Fruit fly (Drosophila melanogaster) whole organism, adult: ENCODE measurements around the gene CG4390.

Experiments
- CG11617 ChIP-seq: fragments of 200-800 bp; sonication (Bioruptor generic); optimal IDR thresholded peaks from 2 replicates; lab custom pipeline; 2017; ENCODE audit warnings: mild to moderate bottlenecking, missing biosample characterization, missing genetic modification reagents, missing genetic modification characterization
- CG12768 ChIP-seq: fragments of 200-800 bp; sonication (Bioruptor generic); optimal IDR thresholded peaks from 2 replicates; lab custom pipeline; 2017; ENCODE audit warnings: missing biosample characterization, missing genetic modification characterization, mild to moderate bottlenecking, moderate library complexity, missing genetic modification reagents
- CG14711 ChIP-seq: fragments of 200-800 bp; sonication (Bioruptor generic); optimal IDR thresholded peaks from 2 replicates; lab custom pipeline; 2018; ENCODE audit warnings: missing biosample characterization, mild to moderate bottlenecking, missing genetic modification characterization, moderate library complexity
- CG1620 ChIP-seq: fragments of 200-800 bp; sonication (Bioruptor generic); optimal IDR thresholded peaks from 2 replicates; lab custom pipeline; 2016; ENCODE audit warnings: missing biosample characterization, missing genetic modification characterization
- CG33017 ChIP-seq: fragments of 200-800 bp; sonication (Bioruptor generic); optimal IDR thresholded peaks from 2 replicates; lab custom pipeline; 2018; ENCODE audit warnings: missing biosample characterization, mild to moderate bottlenecking, missing genetic modification characterization, moderate library complexity
- CG5204 ChIP-seq: fragments of 200-800 bp; sonication (Bioruptor generic); optimal IDR thresholded peaks from 2 replicates; lab custom pipeline; 2016; ENCODE audit warnings: missing biosample characterization, missing genetic modification characterization
- CG7045 ChIP-seq: fragments of 200-800 bp; sonication (Bioruptor generic); optimal IDR thresholded peaks from 2 replicates; lab custom pipeline; 2017; ENCODE audit warnings: missing biosample characterization, mild to moderate bottlenecking, missing genetic modification characterization
- CG7101 ChIP-seq: fragments of 200-800 bp; sonication (Bioruptor generic); optimal IDR thresholded peaks from 2 replicates; lab custom pipeline; 2018; ENCODE audit warnings: missing biosample characterization, mild to moderate bottlenecking, missing genetic modification characterization, moderate library complexity
- Clk ChIP-seq: fragments of 200-800 bp; sonication (Bioruptor generic); optimal IDR thresholded peaks from 2 replicates; lab custom pipeline; 2017; ENCODE audit warnings: missing biosample characterization, missing genetic modification characterization
- Crg-1 ChIP-seq: fragments of 200-800 bp; sonication (Bioruptor generic); optimal IDR thresholded peaks from 2 replicates; lab custom pipeline; 2016; ENCODE audit warnings: missing biosample characterization, missing genetic modification characterization
- Hr96 ChIP-seq: fragments of 200-800 bp; sonication (Bioruptor generic); optimal IDR thresholded peaks from 2 replicates; lab custom pipeline; 2016; ENCODE audit warnings: missing biosample characterization, missing genetic modification characterization
- Mnt ChIP-seq: fragments of 200-800 bp; sonication (Bioruptor generic); optimal IDR thresholded peaks from 2 replicates; lab custom pipeline; 2016; ENCODE audit warnings: missing biosample characterization, mild to moderate bottlenecking, missing genetic modification characterization
- bab1 ChIP-seq: fragments of 200-800 bp; sonication (Bioruptor generic); optimal IDR thresholded peaks from 3 replicates; lab custom pipeline; 2019; ENCODE audit warnings: missing biosample characterization, mild to moderate bottlenecking, missing genetic modification characterization, moderate library complexity
- cic ChIP-seq: fragments of 200-800 bp; sonication (Bioruptor generic); optimal IDR thresholded peaks from 2 replicates; lab custom pipeline; 2017; ENCODE audit warnings: missing biosample characterization, mild to moderate bottlenecking, missing genetic modification characterization, moderate library complexity
- cnc ChIP-seq, 2 experiments: fragments of >200 bp; optimal IDR thresholded peaks; 2 replicates each; lab custom pipeline; 2017
- kay ChIP-seq: fragments of 200-800 bp; sonication (Bioruptor generic); peaks from one replicate; lab custom pipeline; 2016; ENCODE audit warnings: missing biosample characterization, missing genetic modification characterization, borderline replicate concordance
- ovo ChIP-seq: fragments of 200-800 bp; sonication (Bioruptor generic); optimal IDR thresholded peaks from 2 replicates; lab custom pipeline; 2016; ENCODE audit warnings: missing biosample characterization, missing genetic modification characterization
- pad ChIP-seq: fragments of 200-800 bp; sonication (Bioruptor generic); optimal IDR thresholded peaks from 3 replicates; lab custom pipeline; 2017; ENCODE audit warnings: missing biosample characterization, missing genetic modification characterization, mild to moderate bottlenecking, moderate library complexity, missing genetic modification reagents
- tj ChIP-seq: fragments of 200-800 bp; sonication (Bioruptor generic); optimal IDR thresholded peaks from 3 replicates; lab custom pipeline; 2017; ENCODE audit warnings: missing biosample characterization, mild to moderate bottlenecking, missing genetic modification characterization, moderate library complexity
- toe ChIP-seq: fragments of 200-800 bp; sonication (Bioruptor generic); optimal IDR thresholded peaks from 2 replicates; lab custom pipeline; 2016; ENCODE audit warnings: missing biosample characterization, missing genetic modification characterization

Gene CG4390

dm6 chr3R:20055809-20056208 lies 3.7 kb downstream of the CG4390 start, which contains the start of gene CG17193:
TSS of gene CG17193 (minus strand) at chr3R:20056097.
- no peak for TF ChIP-seq CG7101 (tag; lab: Kevin White, UChicago)
- peak; percentile 10 for TF ChIP-seq cic (GFP tag; lab: Kevin White, UChicago)

- TF ChIP-seq CG11617 (no peak), Mnt (GFP tag; lab: Kevin White, UChicago) (no peak), bab1 (GFP tag; lab: Kevin White, UChicago) (no peak), tj (no peak), cnc (optimal IDR thresholded peaks at IDR 0.05; lab: Kevin White, UChicago) (no peak), Clk (GFP tag; lab: Kevin White, UChicago) (no peak), CG5204 (no peak), kay (no peak), CG12768 (GFP tag; lab: Kevin White, UChicago) (no peak), ovo (GFP tag; lab: Kevin White, UChicago) (no peak), pad (no peak), CG33017 (no peak), cic (GFP tag; lab: Kevin White, UChicago) (no peak), Hr96 (GFP tag; lab: Kevin White, UChicago) (no peak), Crg-1 (GFP tag; lab: Kevin White, UChicago) (no peak), CG1620 (GFP tag; lab: Kevin White, UChicago) (no peak)
Measured at dm6 chr3R:20042457-20042856, 17.1 kb downstream of the CG4390 start, which contains the start of the genes CG33934 and Indy-2. TSS of gene CG33934 (plus strand) at chr3R:20042757. TSS of gene Indy-2 (plus strand) at chr3R:20042757.

dm6 chr3R:20035887-20036286 lies 23.7 kb downstream of the CG4390 start, which contains the start of gene Regnase-1:
TSS of gene Regnase-1 (minus strand) at chr3R:20036056.
- TF ChIP-seq Crg-1 (GFP tag; lab: Kevin White, UChicago) (peak; percentile 85), Clk (GFP tag; lab: Kevin White, UChicago) (peak; percentile 22), CG12768 (GFP tag; lab: Kevin White, UChicago) (peak; percentile 81), pad (peak; percentile 78), CG11617 (peak; percentile 90), Hr96 (GFP tag; lab: Kevin White, UChicago) (peak; percentile 87), tj (peak; percentile 63), toe (GFP tag; lab: Kevin White, UChicago) (peak; percentile 72), CG1620 (GFP tag; lab: Kevin White, UChicago) (peak; percentile 89), kay (no peak), cic (GFP tag; lab: Kevin White, UChicago) (peak; percentile 62), CG7101 (tag; lab: Kevin White, UChicago) (peak; percentile 92), CG33017 (peak; percentile 83), cnc (optimal IDR thresholded peaks at IDR 0.05; lab: Kevin White, UChicago) (no peak), CG14711 (tag; lab: Kevin White, UChicago) (peak; percentile 83), CG7045 (GFP tag; lab: Kevin White, UChicago) (peak; percentile 91), CG5204 (peak; percentile 63), Mnt (GFP tag; lab: Kevin White, UChicago) (peak; percentile 78), ovo (GFP tag; lab: Kevin White, UChicago) (peak; percentile 81), bab1 (GFP tag; lab: Kevin White, UChicago) (peak; percentile 96)

- TF ChIP-seq cic (GFP tag; lab: Kevin White, UChicago) (no peak), CG11617 (peak; percentile 59), CG5204 (no peak), CG12768 (GFP tag; lab: Kevin White, UChicago) (no peak), tj (no peak), kay (no peak), toe (GFP tag; lab: Kevin White, UChicago) (no peak)
Measured at dm6 chr3R:20031764-20032079, 27.8 kb downstream of the CG4390 start, which contains the start of gene idc. TSS of gene idc (plus strand) at chr3R:20031823.

dm6 chr3R:20031043-20031763 lies 28.3 kb downstream of the CG4390 start, which contains the start of gene trem:
TSS of gene trem (minus strand) at chr3R:20031309.
- TF ChIP-seq CG1620 (GFP tag; lab: Kevin White, UChicago): peak; percentile 59
- TF ChIP-seq pad: peak; percentile 65
- TF ChIP-seq cic (GFP tag; lab: Kevin White, UChicago): peak; percentile 1
- peak; percentile 77 for TF ChIP-seq CG12768 (GFP tag; lab: Kevin White, UChicago)
- TF ChIP-seq kay: no peak
- TF ChIP-seq Clk (GFP tag; lab: Kevin White, UChicago): peak; percentile 67
- peak; percentile 85 for TF ChIP-seq CG11617
- TF ChIP-seq ovo (GFP tag; lab: Kevin White, UChicago): peak; percentile 33
- TF ChIP-seq CG33017: peak; percentile 54
- peak; percentile 86 for TF ChIP-seq toe (GFP tag; lab: Kevin White, UChicago)
- TF ChIP-seq cnc (optimal IDR thresholded peaks at IDR 0.05; lab: Kevin White, UChicago): no peak
- peak; percentile 54 for TF ChIP-seq tj
- TF ChIP-seq CG5204: peak; percentile 72
- TF ChIP-seq CG7045 (GFP tag; lab: Kevin White, UChicago): peak; percentile 79
- TF ChIP-seq CG14711 (tag; lab: Kevin White, UChicago): peak; percentile 58
- TF ChIP-seq Hr96 (GFP tag; lab: Kevin White, UChicago): peak; percentile 42
- peak; percentile 49 for TF ChIP-seq Mnt (GFP tag; lab: Kevin White, UChicago)
- no peak for TF ChIP-seq bab1 (GFP tag; lab: Kevin White, UChicago)
- peak; percentile 55 for TF ChIP-seq Crg-1 (GFP tag; lab: Kevin White, UChicago)
- peak; percentile 76 for TF ChIP-seq CG7101 (tag; lab: Kevin White, UChicago)

dm6 chr3R:20027841-20028240 lies 31.7 kb downstream of the CG4390 start, which contains the start of the genes CG4424 and CG4854:
TSS of gene CG4424 (minus strand) at chr3R:20028040.
TSS of gene CG4854 (plus strand) at chr3R:20028058.
- TF ChIP-seq CG33017: no peak
